Worm (Caenorhabditis elegans) whole organism, L3 larva: ENCODE data around the gene nfm-1.

Experiments used
- ama-1 ChIP-seq: fragments of 150-350 bp; optimal IDR thresholded peaks from 2 replicates; lab custom pipeline; 2018
- ceh-16 ChIP-seq: sonication (generic microtip); optimal IDR thresholded peaks from 2 replicates; lab custom pipeline; 2017; ENCODE audit warnings: missing biosample characterization, missing genetic modification characterization
- ceh-9 ChIP-seq: sonication (generic microtip); optimal IDR thresholded peaks from 2 replicates; lab custom pipeline; 2018; ENCODE audit warnings: missing biosample characterization, missing genetic modification characterization
- elt-1 ChIP-seq: fragments of 150-350 bp; optimal IDR thresholded peaks from 2 replicates; lab custom pipeline; 2014; ENCODE audit warnings: missing biosample characterization, missing genetic modification characterization
- jun-1 ChIP-seq: fragments of 150-350 bp; optimal IDR thresholded peaks from 2 replicates; lab custom pipeline; 2014; ENCODE audit warnings: missing biosample characterization, missing genetic modification reagents, missing genetic modification characterization
- nhr-11 ChIP-seq: fragments of 150-350 bp; optimal IDR thresholded peaks from 2 replicates; lab custom pipeline; 2014; ENCODE audit warnings: missing biosample characterization, missing genetic modification characterization
- pha-4 ChIP-seq: fragments of 150-350 bp; optimal IDR thresholded peaks from 2 replicates; lab custom pipeline; 2014; ENCODE audit warnings: missing biosample characterization, missing genetic modification reagents, missing genetic modification characterization
- pqm-1 ChIP-seq: fragments of 150-350 bp; optimal IDR thresholded peaks from 2 replicates; lab custom pipeline; 2017; ENCODE audit warnings: missing biosample characterization, missing genetic modification characterization, inconsistent platforms
- unc-62 ChIP-seq: fragments of 150-350 bp; sonication (generic microtip); optimal IDR thresholded peaks from 4 replicates; lab custom pipeline; 2014; ENCODE audit warnings: missing biosample characterization, missing genetic modification reagents, missing genetic modification characterization

ce11 chrIII:6145896-6146295 is 13.4 kb upstream of the nfm-1 start, which contains the start of gene Y42G9A.3:
- no peak for TF ChIP-seq ama-1 (lab: Kevin White, UChicago)
- no peak for TF ChIP-seq nhr-11 (tag; lab: Kevin White, UChicago)
- TF ChIP-seq pqm-1 (tag; lab: Kevin White, UChicago) = no peak
- TF ChIP-seq pha-4 = no peak
- TF ChIP-seq ceh-9 (tag; lab: Kevin White, UChicago) = no peak
- TF ChIP-seq jun-1 (tag; lab: Kevin White, UChicago) = peak; percentile 3
- no peak for TF ChIP-seq elt-1 (tag; lab: Kevin White, UChicago)
- no peak for TF ChIP-seq ceh-16 (tag; lab: Kevin White, UChicago)
- no peak for TF ChIP-seq unc-62
